Worm (Caenorhabditis elegans): ENCODE measurements around the gene ZC53.1.

Gene ZC53.1

ce11 chrX:1939887-1940286, 26.7 kb upstream of the ZC53.1 start, which contains the start of gene Y59E1A.4:
TSS of gene Y59E1A.4 (minus strand) at chrX:1939987.
- TF ChIP-seq zim-3 (tag; optimal IDR thresholded peaks at IDR 0.05) (no peak), Y56A3A.18 (GFP tag; IDR thresholded peaks at IDR 0.05) (no peak), fkh-3 (tag; optimal IDR thresholded peaks at IDR 0.05) (no peak), lin-35 (GFP tag; optimal IDR thresholded peaks at IDR 0.05) (no peak), egl-44 (GFP tag; IDR thresholded peaks at IDR 0.05) (no peak)

DNA sequence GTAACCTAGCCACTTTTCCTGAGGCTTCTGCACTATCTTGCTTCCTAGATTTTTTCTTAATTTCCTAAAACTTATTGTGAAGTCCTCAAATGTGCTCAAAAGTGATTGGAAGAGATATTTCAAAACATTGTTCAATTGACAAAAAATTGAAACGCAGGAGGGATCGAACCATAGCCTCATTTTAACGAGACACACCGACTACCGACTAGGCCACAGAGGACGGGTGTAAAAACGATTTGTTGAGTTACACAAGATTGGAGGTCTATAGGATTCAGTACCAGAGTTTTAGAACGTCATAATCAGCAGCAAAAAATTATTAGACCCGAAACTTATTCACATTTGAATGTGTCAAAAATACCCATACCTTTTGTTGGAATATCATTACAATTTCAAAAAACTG, 26.1 kb upstream of the ZC53.1 start:
- no peak for TF ChIP-seq Y56A3A.18 (GFP tag; IDR thresholded peaks at IDR 0.05)
- no peak for TF ChIP-seq pha-4 (tag; optimal IDR thresholded peaks at IDR 0.05)
- TF ChIP-seq F39B2.1 (GFP tag; IDR thresholded peaks at IDR 0.05): no peak
- TF ChIP-seq nhr-90 (tag; optimal IDR thresholded peaks at IDR 0.05): no peak
- TF ChIP-seq let-526 (GFP tag; IDR thresholded peaks at IDR 0.05): no peak
- no peak for TF ChIP-seq ztf-18 (tag; optimal IDR thresholded peaks at IDR 0.05)
- no peak for TF ChIP-seq ets-4 (GFP tag; optimal IDR thresholded peaks at IDR 0.05)
- TF ChIP-seq efl-1 (GFP tag; optimal IDR thresholded peaks at IDR 0.05): no peak
- TF ChIP-seq hmg-20 (GFP tag; IDR thresholded peaks at IDR 0.05): no peak
- TF ChIP-seq Y95B8A.8 (GFP tag; IDR thresholded peaks at IDR 0.05): no peak
- TF ChIP-seq attf-5 (GFP tag; optimal IDR thresholded peaks at IDR 0.05): no peak
- TF ChIP-seq egl-18 (GFP tag; IDR thresholded peaks at IDR 0.05): no peak
- no peak for TF ChIP-seq lin-54 (GFP tag; optimal IDR thresholded peaks at IDR 0.05)
- no peak for TF ChIP-seq hsf-1 (GFP tag; IDR thresholded peaks at IDR 0.05)
- TF ChIP-seq ZK185.1 (tag; optimal IDR thresholded peaks at IDR 0.05; ENCODE audit: poor library complexity, severe bottlenecking): no peak
- TF ChIP-seq tbp1 (GFP tag; optimal IDR thresholded peaks at IDR 0.05): peak; percentile 86
- peak; percentile 68 for TF ChIP-seq B0261.1 (tag; optimal IDR thresholded peaks at IDR 0.05)
- no peak for TF ChIP-seq egrh-3 (GFP tag; IDR thresholded peaks at IDR 0.05)
- TF ChIP-seq hrde-1 (tag; optimal IDR thresholded peaks at IDR 0.05; ENCODE audit: borderline replicate concordance): no peak
- no peak for TF ChIP-seq mes-4 (tag; optimal IDR thresholded peaks at IDR 0.05)
- no peak for TF ChIP-seq nhr-179 (tag; optimal IDR thresholded peaks at IDR 0.05)
- no peak for TF ChIP-seq nfya-1 (tag; optimal IDR thresholded peaks at IDR 0.05; ENCODE audit: borderline replicate concordance, insufficient read depth)
- 0 out of 2 replicates have a peak, but pooled peaks have one; percentile 61 for TF ChIP-seq madf-3 (GFP tag; IDR thresholded peaks at IDR 0.05)
- no peak for TF ChIP-seq ceh-27 (GFP tag; optimal IDR thresholded peaks at IDR 0.05)
- peak; percentile 61 for TF ChIP-seq rpc-1 (optimal IDR thresholded peaks at IDR 0.05)
- peak; percentile 82 for TF ChIP-seq rpc-1 (tag; optimal IDR thresholded peaks at IDR 0.05)
- no peak for TF ChIP-seq K11D2.4 (GFP tag; IDR thresholded peaks at IDR 0.05)

DNA sequence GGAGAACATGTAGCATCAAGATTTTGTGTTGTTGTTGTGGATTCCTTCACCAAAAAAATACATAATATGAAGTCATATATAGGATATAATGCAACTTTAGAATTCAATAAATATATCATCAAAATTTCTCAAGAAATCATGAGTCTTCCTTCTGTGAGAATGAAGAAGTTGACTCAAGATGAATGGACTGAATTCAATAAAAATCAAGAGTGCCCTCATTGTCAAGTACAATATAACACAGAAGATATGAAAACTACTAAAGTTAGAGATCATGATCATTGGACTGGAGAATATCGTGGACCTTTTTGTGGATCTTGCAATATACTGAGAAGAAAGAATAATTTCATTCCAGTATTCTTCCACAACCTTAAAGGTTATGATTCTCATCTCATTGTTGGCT, 22.3 kb upstream of the ZC53.1 start:
- TF ChIP-seq xnd-1 (tag; optimal IDR thresholded peaks at IDR 0.05) (no peak), sdz-38 (tag; optimal IDR thresholded peaks at IDR 0.05) (no peak), B0019.2 (GFP tag; conservative IDR thresholded peaks at IDR 0.05) (no peak), ceh-27 (GFP tag; optimal IDR thresholded peaks at IDR 0.05) (no peak), bed-2 (GFP tag; IDR thresholded peaks at IDR 0.05) (no peak), ztf-18 (tag; optimal IDR thresholded peaks at IDR 0.05) (no peak), mxl-1 (tag; optimal IDR thresholded peaks at IDR 0.05) (no peak), K11D2.4 (GFP tag; IDR thresholded peaks at IDR 0.05) (no peak), aptf-3 (GFP tag; IDR thresholded peaks at IDR 0.05) (no peak)
